Fruit fly (Drosophila melanogaster): Measurements from ENCODE around the gene CG11162.

dm6 chrX:13630290-13630900 lies 46.3 kb upstream of the CG11162 start:
- no peak for TF ChIP-seq Abd-B (GFP tag; optimal IDR thresholded peaks at IDR 0.05)
- TF ChIP-seq fru (optimal IDR thresholded peaks at IDR 0.05) = no peak
- TF ChIP-seq vnd (GFP tag; IDR thresholded peaks at IDR 0.05; ENCODE audit: partially characterized antibody) = no peak
- no peak for TF ChIP-seq jumu (GFP tag; optimal IDR thresholded peaks at IDR 0.05)
- no peak for TF ChIP-seq Lpt (GFP tag; optimal IDR thresholded peaks at IDR 0.05)
- no peak for TF ChIP-seq CG31388 (GFP tag; optimal IDR thresholded peaks at IDR 0.05)
- no peak for TF ChIP-seq CG32772 (GFP tag; IDR thresholded peaks at IDR 0.05)
